Worm (Caenorhabditis elegans) whole organism, young adult: ENCODE results near the gene nspg-6.

Source experiments
- B0035.1 ChIP-seq: sonication (generic microtip); optimal IDR thresholded peaks from 2 replicates; lab custom pipeline; 2016; ENCODE audit warnings: missing genetic modification characterization, mild to moderate bottlenecking, missing compliant biosample characterization, missing genotype, missing genetic modification reagents
- B0336.3 ChIP-seq: fragments of 200-800 bp; sonication (Bioruptor generic); IDR thresholded peaks from 2 replicates; pipeline ENCODE4 v1.3.6; 2022; ENCODE audit warnings: missing genetic modification characterization, missing compliant biosample characterization
- F33H1.4 ChIP-seq: fragments of 200-800 bp; sonication (Bioruptor generic); IDR thresholded peaks from 2 replicates; pipeline ENCODE4 v1.3.6; 2022; ENCODE audit warnings: missing genetic modification reagents, missing genetic modification characterization, missing compliant biosample characterization
- K12H6.12 ChIP-seq: fragments of 200-800 bp; sonication (Bioruptor generic); optimal IDR thresholded peaks from 2 replicates; lab custom pipeline; 2018; ENCODE audit warnings: mild to moderate bottlenecking, missing genetic modification characterization, missing compliant biosample characterization
- Y53G8AR.9 ChIP-seq: fragments of 200-800 bp; sonication (Bioruptor generic); conservative IDR thresholded peaks from 2 replicates; pipeline ENCODE4 v1.3.6; 2022; ENCODE audit warnings: missing genetic modification reagents, missing genetic modification characterization, missing compliant biosample characterization
- ama-1 ChIP-seq, 3 experiments: fragments of 150-350 bp in 1 of 3; sonication (generic microtip) in 2 of 3; optimal IDR thresholded peaks; 2 replicates each; lab custom pipeline; 2014 to 2018; ENCODE audit warnings: missing biosample characterization in 2 of 3, missing genetic modification characterization in 2 of 3, missing genetic modification reagents in 2 of 3
- atf-7 ChIP-seq: sonication (generic microtip); optimal IDR thresholded peaks from 2 replicates; lab custom pipeline; 2017; ENCODE audit warnings: mild to moderate bottlenecking, missing genetic modification characterization, missing compliant biosample characterization
- attf-3 ChIP-seq: fragments of 200-800 bp; sonication (Bioruptor generic); conservative IDR thresholded peaks from 2 replicates; pipeline ENCODE4 v1.3.6; 2022; ENCODE audit warnings: missing genetic modification reagents, missing genetic modification characterization, missing compliant biosample characterization
- attf-5 ChIP-seq: fragments of 200-800 bp; sonication (Bioruptor generic); optimal IDR thresholded peaks from 2 replicates; lab custom pipeline; 2018; ENCODE audit warnings: mild to moderate bottlenecking, missing genetic modification characterization, missing compliant biosample characterization
- bed-2 ChIP-seq: fragments of 200-800 bp; sonication (Bioruptor generic); IDR thresholded peaks from 2 replicates; pipeline ENCODE4 v1.3.6; 2022; ENCODE audit warnings: missing genetic modification reagents, missing genetic modification characterization, missing compliant biosample characterization
- cebp-1 ChIP-seq, 2 experiments: fragments of 200-800 bp in 1 of 2; sonication (Bioruptor generic) in 1 of 2; sonication (generic microtip) in 1 of 2; IDR thresholded peaks in 1 of 2; optimal IDR thresholded peaks in 1 of 2; 2 replicates each; pipeline versions ENCODE4 v1.3.6 to Lab custom; 2017 to 2022; ENCODE audit warnings: missing compliant biosample characterization in 2 of 2, missing genetic modification characterization in 2 of 2, mild to moderate bottlenecking in 1 of 2, missing genetic modification reagents in 1 of 2, moderate library complexity in 1 of 2
- cebp-2 ChIP-seq: fragments of 200-800 bp; sonication (Bioruptor generic); IDR thresholded peaks from 2 replicates; pipeline ENCODE4 v1.3.6; 2022; ENCODE audit warnings: missing genetic modification characterization, missing compliant biosample characterization
- ceh-27 ChIP-seq: fragments of 200-800 bp; sonication (Bioruptor generic); optimal IDR thresholded peaks from 2 replicates; lab custom pipeline; 2018; ENCODE audit warnings: mild to moderate bottlenecking, missing genetic modification characterization, moderate library complexity, missing compliant biosample characterization
- chd-7 ChIP-seq: sonication (generic microtip); optimal IDR thresholded peaks from 2 replicates; lab custom pipeline; 2016; ENCODE audit warnings: mild to moderate bottlenecking, missing genetic modification characterization, moderate library complexity, missing compliant biosample characterization
- dox-1 ChIP-seq: fragments of 200-800 bp; sonication (Bioruptor generic); IDR thresholded peaks from 2 replicates; pipeline ENCODE4 v1.3.6; 2022; ENCODE audit warnings: missing genetic modification reagents, missing genetic modification characterization, missing compliant biosample characterization
- ets-4 ChIP-seq: fragments of 200-800 bp; sonication (Bioruptor generic); optimal IDR thresholded peaks from 2 replicates; lab custom pipeline; 2018; ENCODE audit warnings: mild to moderate bottlenecking, missing genetic modification characterization, missing compliant biosample characterization
- gei-17 ChIP-seq: fragments of 200-800 bp; sonication (Bioruptor generic); optimal IDR thresholded peaks from 2 replicates; lab custom pipeline; 2018; ENCODE audit warnings: mild to moderate bottlenecking, missing genetic modification characterization, missing compliant biosample characterization
- hmg-1.2 ChIP-seq: fragments of 200-800 bp; sonication (Bioruptor generic); IDR thresholded peaks from 2 replicates; pipeline ENCODE4 v1.3.6; 2022; ENCODE audit warnings: missing genetic modification reagents, missing genetic modification characterization, missing compliant biosample characterization
- let-526 ChIP-seq: fragments of 200-800 bp; sonication (Bioruptor generic); IDR thresholded peaks from 2 replicates; pipeline ENCODE4 v1.3.6; 2022; ENCODE audit warnings: missing genetic modification reagents, missing genetic modification characterization, missing compliant biosample characterization
- lin-26 ChIP-seq: fragments of 200-800 bp; sonication (Bioruptor generic); IDR thresholded peaks from 2 replicates; pipeline ENCODE4 v1.3.6; 2022; ENCODE audit warnings: missing genetic modification reagents, missing genetic modification characterization, missing compliant biosample characterization
- lin-54 ChIP-seq: fragments of 200-800 bp; sonication (Bioruptor generic); optimal IDR thresholded peaks from 2 replicates; lab custom pipeline; 2018; ENCODE audit warnings: mild to moderate bottlenecking, missing genetic modification characterization, missing compliant biosample characterization
- lir-1 ChIP-seq: fragments of 200-800 bp; sonication (Bioruptor generic); conservative IDR thresholded peaks from 2 replicates; pipeline ENCODE4 v1.3.6; 2022; ENCODE audit warnings: missing genetic modification reagents, missing genetic modification characterization, missing compliant biosample characterization
- madf-6 ChIP-seq: fragments of 200-800 bp; sonication (Bioruptor generic); IDR thresholded peaks from 2 replicates; pipeline ENCODE4 v1.3.6; 2022; ENCODE audit warnings: missing genetic modification reagents, missing genetic modification characterization, missing compliant biosample characterization
- mcd-1 ChIP-seq: fragments of 200-800 bp; sonication (Bioruptor generic); IDR thresholded peaks from 2 replicates; pipeline ENCODE4 v1.3.6; 2022; ENCODE audit warnings: missing genetic modification reagents, missing genetic modification characterization, missing compliant biosample characterization
- nfya-2 ChIP-seq: fragments of 200-800 bp; sonication (Bioruptor generic); IDR thresholded peaks from 2 replicates; pipeline ENCODE4 v1.3.6; 2022; ENCODE audit warnings: missing genetic modification reagents, missing genetic modification characterization, missing compliant biosample characterization
- nfyb-1 ChIP-seq: fragments of 200-800 bp; sonication (Bioruptor generic); IDR thresholded peaks from 2 replicates; pipeline ENCODE4 v1.3.6; 2022; ENCODE audit warnings: missing genetic modification reagents, missing genetic modification characterization, missing compliant biosample characterization
- nhr-80 ChIP-seq: sonication (generic microtip); optimal IDR thresholded peaks from 2 replicates; lab custom pipeline; 2016; ENCODE audit warnings: missing genetic modification characterization, missing compliant biosample characterization
- pbrm-1 ChIP-seq: fragments of 200-800 bp; sonication (Bioruptor generic); IDR thresholded peaks from 2 replicates; pipeline ENCODE4 v1.3.6; 2022; ENCODE audit warnings: missing genetic modification reagents, missing genetic modification characterization, missing compliant biosample characterization
- snpc-4 ChIP-seq, 5 experiments: fragments of 150-350 bp in 1 of 5; sonication (generic microtip) in 4 of 5; optimal IDR thresholded peaks; 2 replicates each; lab custom pipeline; 2014 to 2018; ENCODE audit warnings: missing genetic modification characterization in 5 of 5, missing biosample characterization in 3 of 5, antibody characterized with exemption in 2 of 5, mild to moderate bottlenecking in 2 of 5, missing compliant biosample characterization in 2 of 5, missing genotype in 2 of 5, moderate library complexity in 2 of 5, missing genetic modification reagents in 1 of 5
- somi-1 ChIP-seq: fragments of 200-800 bp; sonication (Bioruptor generic); optimal IDR thresholded peaks from 2 replicates; lab custom pipeline; 2018; ENCODE audit warnings: mild to moderate bottlenecking, missing genetic modification characterization, missing compliant biosample characterization
- tbp1 ChIP-seq: fragments of 200-800 bp; sonication (Bioruptor generic); optimal IDR thresholded peaks from 2 replicates; lab custom pipeline; 2018; ENCODE audit warnings: mild to moderate bottlenecking, missing genetic modification characterization, missing compliant biosample characterization
- unc-62 ChIP-seq: fragments of 150-350 bp; optimal IDR thresholded peaks from 2 replicates; lab custom pipeline; 2014; ENCODE audit warnings: missing biosample characterization, missing genetic modification reagents, missing genetic modification characterization
- xnd-1 ChIP-seq: sonication (generic microtip); optimal IDR thresholded peaks from 2 replicates; lab custom pipeline; 2016; ENCODE audit warnings: missing genotype, missing genetic modification reagents, missing genetic modification characterization, missing compliant biosample characterization

The nspg-6 gene

DNA sequence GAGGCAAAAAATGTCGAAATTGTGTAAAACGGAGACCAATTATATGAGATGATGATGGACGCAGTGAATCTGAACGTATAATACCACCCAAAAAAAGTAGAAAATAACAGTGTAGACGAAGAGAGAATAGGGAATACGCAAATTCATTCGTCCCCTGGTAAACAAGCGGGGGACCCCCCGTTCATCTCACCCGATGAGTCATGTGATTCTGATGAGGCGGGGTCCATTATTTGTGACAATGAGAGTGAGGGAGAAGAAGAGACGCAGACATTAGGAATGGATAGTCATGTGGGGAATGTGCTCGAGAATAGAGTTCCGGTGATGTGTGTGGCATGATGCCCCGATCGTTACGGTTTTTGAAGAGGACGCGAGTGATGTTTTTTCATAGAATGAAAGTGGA, 42.7 kb downstream of the nspg-6 start:
- TF ChIP-seq let-526 (GFP tag; lab: Robert Waterston, UW) (0 out of 2 replicates have a peak, but pooled peaks have one; percentile 46), lin-54 (GFP tag; lab: Kevin White, UChicago) (peak; percentile 20), attf-5 (peak; percentile 74), chd-7 (tag; lab: Kevin White, UChicago) (peak; percentile 61), cebp-1 (GFP tag; IDR thresholded peaks at IDR 0.05; lab: Robert Waterston, UW) (no peak; the same call in 1 of the 2 replicates), cebp-1 (tag; optimal IDR thresholded peaks at IDR 0.05; lab: Kevin White, UChicago) (peak; percentile 74), unc-62 (GFP tag; lab: Kevin White, UChicago) (no peak), gei-17 (GFP tag; lab: Kevin White, UChicago) (peak; percentile 18), B0336.3 (GFP tag; lab: Robert Waterston, UW) (no peak), F33H1.4 (GFP tag; lab: Robert Waterston, UW) (0 out of 2 replicates have a peak, but pooled peaks have one; percentile 9), lir-1 (GFP tag; lab: Robert Waterston, UW) (peak; percentile 41; the same call in 1 of the 2 replicates), hmg-1.2 (peak; percentile 68), nfyb-1 (peak; percentile 68), dox-1 (GFP tag; lab: Robert Waterston, UW) (peak; percentile 43; the same call in 1 of the 2 replicates), K12H6.12 (tag; lab: Kevin White, UChicago) (peak; percentile 60), nfya-2 (no peak), madf-6 (GFP tag; lab: Robert Waterston, UW) (peak; percentile 37; the same call in 1 of the 2 replicates), lin-26 (GFP tag; lab: Robert Waterston, UW) (peak; percentile 46; the same call in 1 of the 2 replicates), ets-4 (GFP tag; lab: Kevin White, UChicago) (peak; percentile 18), Y53G8AR.9 (peak; percentile 30; the same call in 1 of the 2 replicates), ceh-27 (peak; percentile 37), xnd-1 (tag; lab: Kevin White, UChicago) (no peak), snpc-4 (GFP tag; optimal IDR thresholded peaks at IDR 0.05; lab: Kevin White, UChicago) (no peak), snpc-4 (tag; optimal IDR thresholded peaks at IDR 0.05; lab: Kevin White, UChicago) (peak in 1 of 4 experiments; percentile 6), atf-7 (tag; lab: Kevin White, UChicago) (peak; percentile 53), bed-2 (GFP tag; lab: Robert Waterston, UW) (no peak), cebp-2 (GFP tag; lab: Robert Waterston, UW) (no peak), tbp1 (GFP tag; lab: Kevin White, UChicago) (peak; percentile 39), nhr-80 (peak; percentile 27), attf-3 (GFP tag; lab: Robert Waterston, UW) (0 out of 2 replicates have a peak, but pooled peaks have one; percentile 16), mcd-1 (GFP tag; lab: Robert Waterston, UW) (peak; percentile 61), pbrm-1 (GFP tag; lab: Robert Waterston, UW) (0 out of 2 replicates have a peak, but pooled peaks have one; percentile 52)

- TF ChIP-seq nhr-80 (peak; percentile 22), somi-1 (GFP tag; lab: Kevin White, UChicago) (peak; percentile 36), B0035.1 (tag; lab: Kevin White, UChicago) (no peak), ama-1 (optimal IDR thresholded peaks at IDR 0.05; lab: Kevin White, UChicago) (peak; percentile 36), ama-1 (GFP tag; optimal IDR thresholded peaks at IDR 0.05; lab: Kevin White, UChicago) (no peak)
Measured at ce11 chrIII:7271083-7271482, 43.7 kb downstream of the nspg-6 start.
